Fruit fly (Drosophila melanogaster): ENCODE results near the gene CG12093.

The CG12093 gene

DNA sequence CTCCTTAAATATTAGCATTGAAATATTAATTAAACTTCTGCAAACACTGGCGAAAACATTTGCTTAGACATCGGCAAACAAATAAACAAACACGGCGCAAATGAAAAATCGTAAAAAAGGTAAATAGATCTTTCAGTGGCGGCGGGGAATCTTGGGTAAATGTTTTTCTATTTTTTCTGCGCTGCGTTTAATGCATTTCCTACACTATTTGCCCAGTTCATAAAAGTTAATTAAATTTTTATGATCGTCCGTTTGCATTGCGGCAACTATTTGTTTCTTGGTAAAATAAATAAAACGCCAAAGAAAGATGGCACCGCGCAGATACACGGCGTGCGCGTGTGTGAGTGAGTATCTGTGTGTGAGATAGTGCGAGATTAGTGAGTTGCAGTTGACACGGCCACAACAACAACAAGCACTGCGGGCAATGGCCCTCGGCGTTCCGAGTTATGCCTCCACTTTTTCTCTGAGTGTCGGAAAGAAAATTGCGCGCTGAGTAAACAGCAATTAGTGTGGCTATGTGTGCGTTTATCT lies 24.7 kb upstream of the CG12093 start (continued):
- TF ChIP-seq ATbp (GFP tag; optimal IDR thresholded peaks at IDR 0.05): peak; percentile 85
- peak; percentile 34 for TF ChIP-seq CG8089 (GFP tag; optimal IDR thresholded peaks at IDR 0.05)
- no peak for TF ChIP-seq cas (GFP tag; IDR thresholded peaks at IDR 0.05)
- TF ChIP-seq Sin3A (optimal IDR thresholded peaks at IDR 0.05): no peak
- TF ChIP-seq slp2 (GFP tag; optimal IDR thresholded peaks at IDR 0.05): no peak
- TF ChIP-seq GATAe (GFP tag; conservative IDR thresholded peaks at IDR 0.05): peak; percentile 75; the same call in 1 of the 2 replicates
- TF ChIP-seq Xbp1 (GFP tag; optimal IDR thresholded peaks at IDR 0.05): no peak
- TF ChIP-seq ham (GFP tag; IDR thresholded peaks at IDR 0.05): no peak
- no peak for TF ChIP-seq zfh2 (GFP tag; optimal IDR thresholded peaks at IDR 0.05)
- no peak; the same call in 2 of the 3 replicates for TF ChIP-seq H15 (GFP tag; IDR thresholded peaks at IDR 0.05)
- peak; percentile 20 for TF ChIP-seq CG9797 (GFP tag; optimal IDR thresholded peaks at IDR 0.05)
- TF ChIP-seq CG12769 (tag; optimal IDR thresholded peaks at IDR 0.05): no peak
- TF ChIP-seq CG12391 (tag; optimal IDR thresholded peaks at IDR 0.05): peak; percentile 10
- TF ChIP-seq NC2β (GFP tag; optimal IDR thresholded peaks at IDR 0.05): peak; percentile 32
- no peak for TF ChIP-seq CG30403 (GFP tag; optimal IDR thresholded peaks at IDR 0.05)
- TF ChIP-seq z (GFP tag; IDR thresholded peaks at IDR 0.05): no peak
- no peak for TF ChIP-seq CG34224 (GFP tag; IDR thresholded peaks at IDR 0.05; ENCODE audit: partially characterized antibody)
- no peak for TF ChIP-seq YL-1 (GFP tag; optimal IDR thresholded peaks at IDR 0.05)
- TF ChIP-seq CG30431 (GFP tag; optimal IDR thresholded peaks at IDR 0.05): no peak
- peak; percentile 47 for TF ChIP-seq CG12236 (GFP tag; optimal IDR thresholded peaks at IDR 0.05)
- no peak for TF ChIP-seq ssp (GFP tag; IDR thresholded peaks at IDR 0.05)
- peak; percentile 4 for TF ChIP-seq Dad (GFP tag; optimal IDR thresholded peaks at IDR 0.05)
- no peak for TF ChIP-seq slbo (GFP tag; IDR thresholded peaks at IDR 0.05)
- no peak for TF ChIP-seq lbe (GFP tag; optimal IDR thresholded peaks at IDR 0.05)
- no peak for TF ChIP-seq CG2129 (GFP tag; IDR thresholded peaks at IDR 0.05; ENCODE audit: partially characterized antibody)
- no peak for TF ChIP-seq CG7963 (GFP tag; IDR thresholded peaks at IDR 0.05; ENCODE audit: partially characterized antibody)
- no peak for TF ChIP-seq jigr1 (GFP tag; IDR thresholded peaks at IDR 0.05)
- peak; percentile 62 for TF ChIP-seq dmrt99B (tag; optimal IDR thresholded peaks at IDR 0.05)
- peak; percentile 64 for TF ChIP-seq gcm (GFP tag; optimal IDR thresholded peaks at IDR 0.05)
- TF ChIP-seq CG14667 (GFP tag; IDR thresholded peaks at IDR 0.05): no peak
- TF ChIP-seq pum (GFP tag; optimal IDR thresholded peaks at IDR 0.05): peak; percentile 15
- TF ChIP-seq mld (GFP tag; IDR thresholded peaks at IDR 0.05; ENCODE audit: partially characterized antibody): no peak
- peak; percentile 66 for TF ChIP-seq nerfin-1 (tag; optimal IDR thresholded peaks at IDR 0.05)
- TF ChIP-seq dan (GFP tag; IDR thresholded peaks at IDR 0.05): no peak
- TF ChIP-seq sisA (GFP tag; IDR thresholded peaks at IDR 0.05): no peak
- peak; percentile 51; the same call in 1 of the 2 replicates for TF ChIP-seq chm (GFP tag; IDR thresholded peaks at IDR 0.05)
- TF ChIP-seq CG4404 (GFP tag; IDR thresholded peaks at IDR 0.05): no peak
- TF ChIP-seq CG15601 (tag; optimal IDR thresholded peaks at IDR 0.05): peak; percentile 81
- peak; percentile 77 for TF ChIP-seq cg (GFP tag; optimal IDR thresholded peaks at IDR 0.05)
- no peak for TF ChIP-seq CG17612 (GFP tag; IDR thresholded peaks at IDR 0.05)
- TF ChIP-seq CG6813 (GFP tag; optimal IDR thresholded peaks at IDR 0.05): peak; percentile 75
- TF ChIP-seq CG8478 (optimal IDR thresholded peaks at IDR 0.05): no peak
- TF ChIP-seq CG2199 (GFP tag; IDR thresholded peaks at IDR 0.05): no peak
- TF ChIP-seq CG12942 (GFP tag; optimal IDR thresholded peaks at IDR 0.05): no peak
- no peak for TF ChIP-seq sr (GFP tag; IDR thresholded peaks at IDR 0.05)
- no peak for TF ChIP-seq CG7372 (GFP tag; IDR thresholded peaks at IDR 0.05)
- TF ChIP-seq Eip74EF (GFP tag; optimal IDR thresholded peaks at IDR 0.05): peak in 1 of 2 experiments; percentile 60
- no peak for TF ChIP-seq Tbp (GFP tag; optimal IDR thresholded peaks at IDR 0.05)
- TF ChIP-seq Abd-B (GFP tag; optimal IDR thresholded peaks at IDR 0.05): no peak
- no peak for TF ChIP-seq CG1792 (GFP tag; optimal IDR thresholded peaks at IDR 0.05)
- TF ChIP-seq jing (GFP tag; optimal IDR thresholded peaks at IDR 0.05): no peak
- no peak for TF ChIP-seq CG14050 (GFP tag; IDR thresholded peaks at IDR 0.05)
